Worm (Caenorhabditis elegans) whole organism, mixed stage, embryonic: Measurements from ENCODE around the gene nhr-123.

ENCODE experiments used
- M03D4.4 ChIP-seq: sonication (generic microtip); optimal IDR thresholded peaks from 2 replicates; lab custom pipeline; 2017; ENCODE audit warnings: mild to moderate bottlenecking, missing genetic modification characterization, missing compliant biosample characterization
- ces-1 ChIP-seq: fragments of 150-350 bp; optimal IDR thresholded peaks from 2 replicates; lab custom pipeline; 2014; ENCODE audit warnings: missing biosample characterization, missing genetic modification reagents, missing genetic modification characterization
- elt-1 ChIP-seq: sonication (generic microtip); optimal IDR thresholded peaks from 2 replicates; lab custom pipeline; 2017; ENCODE audit warnings: missing genetic modification characterization, mild to moderate bottlenecking, missing compliant biosample characterization, antibody characterized with exemption, moderate library complexity, borderline replicate concordance; ENCODE audit not compliant: insufficient read depth
- mep-1 ChIP-seq: fragments of 150-350 bp; optimal IDR thresholded peaks from 2 replicates; lab custom pipeline; 2017; ENCODE audit warnings: missing biosample characterization, missing genetic modification reagents, missing genetic modification characterization, inconsistent platforms
- nhr-237 ChIP-seq: fragments of 150-350 bp; optimal IDR thresholded peaks from 2 replicates; lab custom pipeline; 2014; ENCODE audit warnings: missing biosample characterization, missing genetic modification characterization
- nhr-76 ChIP-seq: sonication (generic microtip); optimal IDR thresholded peaks from 2 replicates; lab custom pipeline; 2017; ENCODE audit warnings: missing biosample characterization, missing genetic modification characterization
- sem-2 ChIP-seq: fragments of 200-800 bp; sonication (Bioruptor generic); optimal IDR thresholded peaks from 2 replicates; lab custom pipeline; 2018; ENCODE audit warnings: mild to moderate bottlenecking, missing genetic modification characterization, missing compliant biosample characterization
- snpc-4 ChIP-seq: fragments of 150-350 bp; optimal IDR thresholded peaks from 2 replicates; lab custom pipeline; 2014; ENCODE audit warnings: missing biosample characterization, missing genetic modification characterization
- unc-39 ChIP-seq: fragments of 150-350 bp; optimal IDR thresholded peaks from 2 replicates; lab custom pipeline; 2014; ENCODE audit warnings: missing biosample characterization, missing genetic modification characterization

DNA sequence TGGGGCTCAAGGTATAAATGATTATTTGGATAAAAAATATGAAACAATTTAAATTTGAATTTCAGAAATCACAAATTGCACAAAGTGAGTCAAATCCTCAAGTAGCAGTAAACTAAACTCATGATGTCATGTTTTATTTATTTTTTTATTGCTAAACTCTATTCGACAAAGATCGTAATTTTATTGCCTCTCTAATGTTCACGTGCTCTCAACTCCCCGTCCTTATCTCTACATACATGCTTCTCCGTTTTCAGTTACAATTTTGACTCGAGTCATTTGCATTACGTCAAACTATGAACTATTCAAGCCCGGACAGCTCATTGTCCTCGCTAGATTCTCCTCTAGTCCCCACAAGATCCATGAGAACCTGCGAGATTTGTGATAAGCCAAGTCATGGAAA is 23.3 kb downstream of the nhr-123 start, which contains the start of gene nhr-99:
- TF ChIP-seq ces-1 (no peak), nhr-76 (no peak), sem-2 (GFP tag; lab: Kevin White, UChicago) (no peak), mep-1 (tag; lab: Kevin White, UChicago) (no peak), M03D4.4 (no peak), nhr-237 (tag; lab: Kevin White, UChicago) (no peak), elt-1 (tag; lab: Kevin White, UChicago) (no peak), snpc-4 (no peak), unc-39 (no peak)
